Worm (Caenorhabditis elegans) whole organism, L4 larva: ENCODE data around the gene elo-6.

Source experiments
- F26F4.8 ChIP-seq: fragments of 200-800 bp; sonication (Bioruptor generic); conservative IDR thresholded peaks from 2 replicates; pipeline ENCODE4 v1.3.6; 2022; ENCODE audit warnings: missing genetic modification characterization, missing compliant biosample characterization
- R02D3.7 ChIP-seq: fragments of 150-350 bp; sonication (generic microtip); optimal IDR thresholded peaks from 3 replicates; lab custom pipeline; 2014; ENCODE audit warnings: missing biosample characterization, missing genetic modification characterization
- Y105C5A.15 ChIP-seq: fragments of 200-800 bp; sonication (Bioruptor generic); IDR thresholded peaks from 2 replicates; pipeline ENCODE4 v1.3.6; 2022; ENCODE audit warnings: missing genetic modification characterization, missing compliant biosample characterization
- aha-1 ChIP-seq: fragments of 150-350 bp; peaks from one replicate; lab custom pipeline; 2014; ENCODE audit warnings: missing biosample characterization, missing genetic modification characterization
- ceh-20 ChIP-seq: fragments of 200-800 bp; sonication (Bioruptor generic); IDR thresholded peaks from 2 replicates; pipeline ENCODE4 v1.3.6; 2022; ENCODE audit warnings: missing genetic modification reagents, missing genetic modification characterization, missing compliant biosample characterization
- ceh-28 ChIP-seq: fragments of 150-350 bp; optimal IDR thresholded peaks from 2 replicates; lab custom pipeline; 2014; ENCODE audit warnings: missing biosample characterization, missing genetic modification reagents, missing genetic modification characterization
- ceh-32 ChIP-seq: sonication (generic microtip); optimal IDR thresholded peaks from 2 replicates; lab custom pipeline; 2016; ENCODE audit warnings: mild to moderate bottlenecking, missing genetic modification characterization, missing compliant biosample characterization; ENCODE audit not compliant: poor library complexity
- ceh-44 ChIP-seq: fragments of 200-800 bp; sonication (Bioruptor generic); IDR thresholded peaks from 2 replicates; pipeline ENCODE4 v1.3.6; 2022; ENCODE audit warnings: missing genetic modification reagents, missing genetic modification characterization, missing compliant biosample characterization
- ceh-62 ChIP-seq: sonication (generic microtip); optimal IDR thresholded peaks from 2 replicates; lab custom pipeline; 2017; ENCODE audit warnings: missing biosample characterization, missing genetic modification characterization
- ces-1 ChIP-seq: fragments of 150-350 bp; sonication (generic microtip); optimal IDR thresholded peaks from 4 replicates; lab custom pipeline; 2014; ENCODE audit warnings: missing biosample characterization, missing genetic modification reagents, missing genetic modification characterization
- cey-2 ChIP-seq: sonication (generic microtip); optimal IDR thresholded peaks from 3 replicates; lab custom pipeline; 2017; ENCODE audit warnings: missing genetic modification characterization, mild to moderate bottlenecking, missing compliant biosample characterization, antibody characterized with exemption, borderline replicate concordance; ENCODE audit not compliant: insufficient read depth
- daf-12 ChIP-seq: fragments of 150-350 bp; optimal IDR thresholded peaks from 2 replicates; lab custom pipeline; 2014; ENCODE audit warnings: missing biosample characterization, missing genetic modification reagents, missing genetic modification characterization
- daf-16 ChIP-seq, 3 experiments: sonication (generic microtip); optimal IDR thresholded peaks; 2 replicates each; lab custom pipeline; 2016 to 2017; ENCODE audit warnings: missing genetic modification characterization in 3 of 3, missing genetic modification reagents in 3 of 3, mild to moderate bottlenecking in 2 of 3, missing compliant biosample characterization in 2 of 3, missing biosample characterization in 1 of 3, moderate library complexity in 1 of 3
- daf-8 ChIP-seq: fragments of 200-800 bp; sonication (Bioruptor generic); IDR thresholded peaks from 2 replicates; pipeline ENCODE4 v1.3.6; 2022; ENCODE audit warnings: missing genetic modification characterization, missing compliant biosample characterization
- dmd-6 ChIP-seq: fragments of 200-800 bp; sonication (Bioruptor generic); IDR thresholded peaks from 2 replicates; pipeline ENCODE4 v1.3.6; 2022; ENCODE audit warnings: missing genetic modification reagents, missing genetic modification characterization, missing compliant biosample characterization
- dpl-1 ChIP-seq: fragments of 150-350 bp; optimal IDR thresholded peaks from 2 replicates; lab custom pipeline; 2014; ENCODE audit warnings: missing biosample characterization, missing genetic modification reagents, missing genetic modification characterization
- fkh-10 ChIP-seq: fragments of 150-350 bp; optimal IDR thresholded peaks from 2 replicates; lab custom pipeline; 2014; ENCODE audit warnings: missing biosample characterization, missing genetic modification reagents, missing genetic modification characterization
- gei-8 ChIP-seq: fragments of 200-800 bp; sonication (Bioruptor generic); optimal IDR thresholded peaks from 2 replicates; lab custom pipeline; 2018; ENCODE audit warnings: mild to moderate bottlenecking, missing genetic modification characterization, missing compliant biosample characterization
- hmg-1.1 ChIP-seq: fragments of 200-800 bp; sonication (Bioruptor generic); IDR thresholded peaks from 2 replicates; pipeline ENCODE4 v1.3.6; 2022; ENCODE audit warnings: missing genetic modification reagents, missing genetic modification characterization, missing compliant biosample characterization
- jun-1 ChIP-seq: fragments of 150-350 bp; optimal IDR thresholded peaks from 2 replicates; lab custom pipeline; 2014; ENCODE audit warnings: missing biosample characterization, missing genetic modification reagents, missing genetic modification characterization
- lin-1 ChIP-seq: fragments of 200-800 bp; sonication (Bioruptor generic); IDR thresholded peaks from 2 replicates; pipeline ENCODE4 v1.3.6; 2022; ENCODE audit warnings: missing genetic modification reagents, missing genetic modification characterization, missing compliant biosample characterization
- lin-15B ChIP-seq: fragments of 150-350 bp; sonication (generic microtip); optimal IDR thresholded peaks from 3 replicates; lab custom pipeline; 2014; ENCODE audit warnings: missing biosample characterization, missing genetic modification characterization
- lin-39 ChIP-seq: fragments of 150-350 bp; optimal IDR thresholded peaks from 2 replicates; lab custom pipeline; 2014; ENCODE audit warnings: missing biosample characterization, missing genetic modification reagents, missing genetic modification characterization
- mdl-1 ChIP-seq, 2 experiments: fragments of 150-350 bp in 1 of 2; sonication (generic microtip) in 1 of 2; optimal IDR thresholded peaks; 2 replicates each; lab custom pipeline; 2014 to 2017; ENCODE audit warnings: missing biosample characterization in 2 of 2, missing genetic modification characterization in 2 of 2
- mxl-2 ChIP-seq: fragments of 200-800 bp; sonication (Bioruptor generic); conservative IDR thresholded peaks from 2 replicates; pipeline ENCODE4 v1.3.6; 2022; ENCODE audit warnings: missing genetic modification reagents, missing genetic modification characterization, missing compliant biosample characterization
- php-3 ChIP-seq: fragments of 200-800 bp; sonication (Bioruptor generic); IDR thresholded peaks from 2 replicates; pipeline ENCODE4 v1.3.6; 2022; ENCODE audit warnings: missing genetic modification reagents, missing genetic modification characterization, missing compliant biosample characterization
- sdz-12 ChIP-seq: fragments of 200-800 bp; sonication (Bioruptor generic); optimal IDR thresholded peaks from 2 replicates; lab custom pipeline; 2018; ENCODE audit warnings: mild to moderate bottlenecking, missing genetic modification characterization, missing compliant biosample characterization
- set-16 ChIP-seq: fragments of 200-800 bp; sonication (Bioruptor generic); IDR thresholded peaks from 2 replicates; pipeline ENCODE4 v1.3.6; 2022; ENCODE audit warnings: missing genetic modification reagents, missing genetic modification characterization, missing compliant biosample characterization
- snpc-4 ChIP-seq: fragments of 150-350 bp; optimal IDR thresholded peaks from 2 replicates; lab custom pipeline; 2014; ENCODE audit warnings: missing biosample characterization, missing genetic modification characterization
- tag-97 ChIP-seq: fragments of 200-800 bp; sonication (Bioruptor generic); IDR thresholded peaks from 2 replicates; pipeline ENCODE4 v1.3.6; 2022; ENCODE audit warnings: missing genetic modification characterization, missing compliant biosample characterization
- unc-130 ChIP-seq: sonication (generic microtip); optimal IDR thresholded peaks from 2 replicates; lab custom pipeline; 2016; ENCODE audit warnings: missing genetic modification reagents, missing genetic modification characterization, missing compliant biosample characterization
- unc-39 ChIP-seq: sonication (generic microtip); optimal IDR thresholded peaks from 2 replicates; lab custom pipeline; 2017; ENCODE audit warnings: missing biosample characterization, missing genetic modification characterization
- unc-62 ChIP-seq, 3 experiments: fragments of 150-350 bp in 1 of 3; sonication (generic microtip); optimal IDR thresholded peaks in 2 of 3; peaks in 1 of 3; 1 replicate in 1 of 3; 2 replicates in 2 of 3; lab custom pipeline; 2014 to 2017; ENCODE audit warnings: missing biosample characterization in 3 of 3, missing genetic modification characterization in 3 of 3, missing genetic modification reagents in 3 of 3, missing genotype in 1 of 3
- zag-1 ChIP-seq: fragments of 150-350 bp; optimal IDR thresholded peaks from 2 replicates; lab custom pipeline; 2014; ENCODE audit warnings: missing biosample characterization, missing genetic modification characterization
- zip-11 ChIP-seq: fragments of 200-800 bp; sonication (Bioruptor generic); IDR thresholded peaks from 2 replicates; pipeline ENCODE4 v1.3.6; 2022; ENCODE audit warnings: missing genetic modification characterization, missing compliant biosample characterization
- zip-2 ChIP-seq: fragments of 150-350 bp; optimal IDR thresholded peaks from 2 replicates; lab custom pipeline; 2014; ENCODE audit warnings: missing biosample characterization, missing genetic modification characterization
- ztf-7 ChIP-seq: fragments of 150-350 bp; optimal IDR thresholded peaks from 2 replicates; lab custom pipeline; 2014; ENCODE audit warnings: missing biosample characterization, missing genetic modification characterization

elo-6 gene

ce11 chrIV:5415696-5416095 lies 27.3 kb upstream of the elo-6 start, which contains the start of gene spp-7:
spp-7 (minus strand) TSS chrIV:5415796.
- TF ChIP-seq cey-2 (tag; lab: Kevin White, UChicago) (no peak), snpc-4 (tag; lab: Kevin White, UChicago) (no peak), daf-12 (tag; lab: Kevin White, UChicago) (no peak), ztf-7 (tag; lab: Kevin White, UChicago) (no peak), tag-97 (GFP tag; lab: Robert Waterston, UW) (no peak), fkh-10 (no peak), zag-1 (tag; lab: Kevin White, UChicago) (no peak)

ce11 chrIV:5411641-5412337 lies 23.4 kb upstream of the elo-6 start, which contains the start of gene ZK616.8:
ZK616.8 (minus strand) TSS chrIV:5412193.
- TF ChIP-seq dpl-1 (no peak), daf-16 (GFP tag; optimal IDR thresholded peaks at IDR 0.05; lab: Kevin White, UChicago) (no peak), daf-16 (tag; optimal IDR thresholded peaks at IDR 0.05; lab: Kevin White, UChicago) (no peak), daf-8 (GFP tag; lab: Robert Waterston, UW) (no peak), aha-1 (tag; lab: Kevin White, UChicago) (no peak), ceh-28 (peak; percentile 85), ceh-62 (tag; lab: Kevin White, UChicago) (no peak), lin-15B (tag; lab: Kevin White, UChicago) (no peak)

ce11 chrIV:5411120-5411519 lies 22.8 kb upstream of the elo-6 start, which contains the start of gene ZK616.65:
ZK616.65 (minus strand) TSS chrIV:5411220.
- TF ChIP-seq jun-1 (tag; lab: Kevin White, UChicago) (no peak), R02D3.7 (tag; lab: Kevin White, UChicago) (no peak), lin-1 (GFP tag; lab: Robert Waterston, UW) (no peak), dmd-6 (GFP tag; lab: Robert Waterston, UW) (no peak), lin-39 (tag; lab: Kevin White, UChicago) (no peak), ztf-7 (tag; lab: Kevin White, UChicago) (no peak), daf-8 (GFP tag; lab: Robert Waterston, UW) (no peak), set-16 (GFP tag; lab: Robert Waterston, UW) (no peak), F26F4.8 (GFP tag; lab: Robert Waterston, UW) (no peak)

DNA sequence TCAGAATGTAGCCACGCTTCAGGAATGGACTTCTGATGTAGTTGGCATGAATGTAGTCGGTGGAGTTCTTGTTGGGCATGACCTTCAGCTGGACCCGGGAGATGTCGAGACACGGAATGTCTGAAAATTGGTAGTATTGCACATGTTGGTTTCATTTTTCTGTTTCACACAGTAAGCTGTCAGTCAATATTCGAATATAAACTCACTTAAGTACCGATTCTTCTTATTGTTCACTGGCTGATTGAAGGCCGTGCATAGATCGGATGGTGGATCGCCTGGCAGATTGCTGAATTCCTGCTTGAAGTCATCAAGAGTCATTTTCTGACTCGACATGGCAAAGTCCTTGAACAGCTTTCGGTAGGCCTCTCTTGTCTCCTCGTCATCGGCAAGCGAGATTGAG lies 20.8 kb upstream of the elo-6 start:
- TF ChIP-seq zip-11 (no peak), unc-62 (GFP tag; optimal IDR thresholded peaks at IDR 0.05 in 1 of 2; lab: Kevin White, UChicago) (peak in 1 of 2 experiments; percentile 95), unc-62 (tag; optimal IDR thresholded peaks at IDR 0.05; lab: Kevin White, UChicago) (no peak)

- no peak for TF ChIP-seq unc-130 (GFP tag; lab: Kevin White, UChicago)
- TF ChIP-seq ceh-44 (GFP tag; lab: Robert Waterston, UW) = no peak
- no peak for TF ChIP-seq hmg-1.1 (GFP tag; lab: Robert Waterston, UW)
- no peak for TF ChIP-seq F26F4.8 (GFP tag; lab: Robert Waterston, UW)
- TF ChIP-seq dmd-6 (GFP tag; lab: Robert Waterston, UW) = no peak
- no peak for TF ChIP-seq unc-39
- no peak for TF ChIP-seq mxl-2 (GFP tag; lab: Robert Waterston, UW)
- no peak for TF ChIP-seq php-3 (GFP tag; lab: Robert Waterston, UW)
- TF ChIP-seq ceh-28 = no peak
- TF ChIP-seq mdl-1 (tag; optimal IDR thresholded peaks at IDR 0.05; lab: Kevin White, UChicago) = no peak
- no peak for TF ChIP-seq ceh-20
- no peak for TF ChIP-seq Y105C5A.15 (GFP tag; lab: Robert Waterston, UW)
- TF ChIP-seq ces-1 (GFP tag; lab: Kevin White, UChicago) = no peak
- no peak for TF ChIP-seq ceh-32 (tag; lab: Kevin White, UChicago)
- no peak for TF ChIP-seq dpl-1
- TF ChIP-seq sdz-12 (GFP tag; lab: Kevin White, UChicago) = no peak
- no peak for TF ChIP-seq gei-8 (GFP tag; lab: Kevin White, UChicago)
- TF ChIP-seq zip-2 (tag; lab: Kevin White, UChicago) = no peak
- no peak for TF ChIP-seq daf-8 (GFP tag; lab: Robert Waterston, UW)
- TF ChIP-seq, all 104 proteins: peak for 0
Measured at ce11 chrIV:5405345-5405744, 17.0 kb upstream of the elo-6 start, which contains the start of gene ZK616.61. ZK616.61 (plus strand) TSS chrIV:5405645.
